Worm (Caenorhabditis elegans) whole organism, young adult: ENCODE results near the gene hal-3.

Experiments used
- D2030.7 ChIP-seq: fragments of 200-800 bp; sonication (Bioruptor generic); IDR thresholded peaks from 2 replicates; pipeline ENCODE4 v1.3.6; 2022; ENCODE audit warnings: missing genetic modification reagents, missing genetic modification characterization, missing compliant biosample characterization
- F23B12.7 ChIP-seq: sonication (generic microtip); optimal IDR thresholded peaks from 2 replicates; lab custom pipeline; 2017; ENCODE audit warnings: missing genetic modification characterization, mild to moderate bottlenecking, missing compliant biosample characterization, antibody characterized with exemption, moderate library complexity; ENCODE audit not compliant: insufficient read depth
- F33H1.4 ChIP-seq: fragments of 200-800 bp; sonication (Bioruptor generic); IDR thresholded peaks from 2 replicates; pipeline ENCODE4 v1.3.6; 2022; ENCODE audit warnings: missing genetic modification reagents, missing genetic modification characterization, missing compliant biosample characterization
- F49E8.2 ChIP-seq: sonication (generic microtip); optimal IDR thresholded peaks from 3 replicates; lab custom pipeline; 2017; ENCODE audit warnings: missing genetic modification characterization, mild to moderate bottlenecking, missing compliant biosample characterization, antibody characterized with exemption, moderate library complexity; ENCODE audit not compliant: insufficient read depth
- F52B5.7 ChIP-seq: sonication (generic microtip); optimal IDR thresholded peaks from 2 replicates; lab custom pipeline; 2016; ENCODE audit warnings: mild to moderate bottlenecking, missing genetic modification characterization, missing compliant biosample characterization
- F57A8.1 ChIP-seq: fragments of 200-800 bp; sonication (Bioruptor generic); optimal IDR thresholded peaks from 2 replicates; lab custom pipeline; 2018; ENCODE audit warnings: mild to moderate bottlenecking, missing genetic modification characterization, moderate library complexity, missing compliant biosample characterization
- K12H6.12 ChIP-seq: fragments of 200-800 bp; sonication (Bioruptor generic); optimal IDR thresholded peaks from 2 replicates; lab custom pipeline; 2018; ENCODE audit warnings: mild to moderate bottlenecking, missing genetic modification characterization, missing compliant biosample characterization
- Y53F4B.3 ChIP-seq: fragments of 200-800 bp; sonication (Bioruptor generic); IDR thresholded peaks from 2 replicates; pipeline ENCODE4 v1.3.6; 2022; ENCODE audit warnings: missing genetic modification reagents, missing genetic modification characterization, missing compliant biosample characterization
- ZK185.1 ChIP-seq: sonication (generic microtip); optimal IDR thresholded peaks from 2 replicates; lab custom pipeline; 2016; ENCODE audit warnings: mild to moderate bottlenecking, missing genetic modification characterization, missing compliant biosample characterization; ENCODE audit not compliant: poor library complexity, severe bottlenecking
- akir-1 ChIP-seq: fragments of 200-800 bp; sonication (Bioruptor generic); optimal IDR thresholded peaks from 2 replicates; lab custom pipeline; 2018; ENCODE audit warnings: mild to moderate bottlenecking, missing genetic modification characterization, moderate library complexity, missing compliant biosample characterization
- atf-7 ChIP-seq: sonication (generic microtip); optimal IDR thresholded peaks from 2 replicates; lab custom pipeline; 2017; ENCODE audit warnings: mild to moderate bottlenecking, missing genetic modification characterization, missing compliant biosample characterization
- attf-3 ChIP-seq: fragments of 200-800 bp; sonication (Bioruptor generic); conservative IDR thresholded peaks from 2 replicates; pipeline ENCODE4 v1.3.6; 2022; ENCODE audit warnings: missing genetic modification reagents, missing genetic modification characterization, missing compliant biosample characterization
- attf-5 ChIP-seq: fragments of 200-800 bp; sonication (Bioruptor generic); optimal IDR thresholded peaks from 2 replicates; lab custom pipeline; 2018; ENCODE audit warnings: mild to moderate bottlenecking, missing genetic modification characterization, missing compliant biosample characterization
- ccch-3 ChIP-seq: fragments of 200-800 bp; sonication (Bioruptor generic); optimal IDR thresholded peaks from 2 replicates; lab custom pipeline; 2018; ENCODE audit warnings: mild to moderate bottlenecking, missing genetic modification characterization, missing compliant biosample characterization
- cebp-1 ChIP-seq, 2 experiments: fragments of 200-800 bp in 1 of 2; sonication (Bioruptor generic) in 1 of 2; sonication (generic microtip) in 1 of 2; IDR thresholded peaks in 1 of 2; optimal IDR thresholded peaks in 1 of 2; 2 replicates each; pipeline versions ENCODE4 v1.3.6 to Lab custom; 2017 to 2022; ENCODE audit warnings: missing compliant biosample characterization in 2 of 2, missing genetic modification characterization in 2 of 2, mild to moderate bottlenecking in 1 of 2, missing genetic modification reagents in 1 of 2, moderate library complexity in 1 of 2
- ceh-58 ChIP-seq: fragments of 200-800 bp; sonication (Bioruptor generic); IDR thresholded peaks from 2 replicates; pipeline ENCODE4 v1.3.6; 2022; ENCODE audit warnings: missing genetic modification characterization, missing compliant biosample characterization
- ceh-91 ChIP-seq: fragments of 200-800 bp; sonication (Bioruptor generic); IDR thresholded peaks from 2 replicates; pipeline ENCODE4 v1.3.6; 2022; ENCODE audit warnings: missing genetic modification reagents, missing genetic modification characterization, missing compliant biosample characterization
- dox-1 ChIP-seq: fragments of 200-800 bp; sonication (Bioruptor generic); IDR thresholded peaks from 2 replicates; pipeline ENCODE4 v1.3.6; 2022; ENCODE audit warnings: missing genetic modification reagents, missing genetic modification characterization, missing compliant biosample characterization
- efl-1 ChIP-seq: fragments of 150-350 bp; optimal IDR thresholded peaks from 2 replicates; lab custom pipeline; 2014; ENCODE audit warnings: missing biosample characterization, missing genetic modification reagents, missing genetic modification characterization
- him-1 ChIP-seq: sonication (generic microtip); optimal IDR thresholded peaks from 2 replicates; lab custom pipeline; 2016; ENCODE audit warnings: missing genotype, missing genetic modification reagents, missing genetic modification characterization, missing compliant biosample characterization
- hsf-1 ChIP-seq: fragments of 200-800 bp; sonication (Bioruptor generic); IDR thresholded peaks from 2 replicates; pipeline ENCODE4 v1.3.6; 2022; ENCODE audit warnings: missing genetic modification reagents, missing genetic modification characterization, missing compliant biosample characterization
- let-607 ChIP-seq, 2 experiments: fragments of 200-800 bp in 1 of 2; sonication (Bioruptor generic) in 1 of 2; sonication (generic microtip) in 1 of 2; optimal IDR thresholded peaks; 2 replicates each; lab custom pipeline; 2016 to 2018; ENCODE audit warnings: mild to moderate bottlenecking in 2 of 2, missing compliant biosample characterization in 2 of 2, missing genetic modification characterization in 2 of 2, moderate library complexity in 2 of 2, missing genotype in 1 of 2
- lin-54 ChIP-seq: fragments of 200-800 bp; sonication (Bioruptor generic); optimal IDR thresholded peaks from 2 replicates; lab custom pipeline; 2018; ENCODE audit warnings: mild to moderate bottlenecking, missing genetic modification characterization, missing compliant biosample characterization
- lsl-1 ChIP-seq: fragments of 200-800 bp; sonication (Bioruptor generic); optimal IDR thresholded peaks from 2 replicates; lab custom pipeline; 2018; ENCODE audit warnings: mild to moderate bottlenecking, missing genetic modification characterization, moderate library complexity, missing compliant biosample characterization
- madf-6 ChIP-seq: fragments of 200-800 bp; sonication (Bioruptor generic); IDR thresholded peaks from 2 replicates; pipeline ENCODE4 v1.3.6; 2022; ENCODE audit warnings: missing genetic modification reagents, missing genetic modification characterization, missing compliant biosample characterization
- madf-8 ChIP-seq: fragments of 200-800 bp; sonication (Bioruptor generic); conservative IDR thresholded peaks from 2 replicates; pipeline ENCODE4 v1.3.6; 2022; ENCODE audit warnings: missing genetic modification reagents, missing genetic modification characterization, missing compliant biosample characterization
- mxl-1 ChIP-seq: sonication (generic microtip); optimal IDR thresholded peaks from 2 replicates; lab custom pipeline; 2016; ENCODE audit warnings: missing genetic modification characterization, missing compliant biosample characterization
- nhr-80 ChIP-seq: sonication (generic microtip); optimal IDR thresholded peaks from 2 replicates; lab custom pipeline; 2016; ENCODE audit warnings: missing genetic modification characterization, missing compliant biosample characterization
- nhr-90 ChIP-seq: sonication (generic microtip); optimal IDR thresholded peaks from 2 replicates; lab custom pipeline; 2016; ENCODE audit warnings: missing genotype, mild to moderate bottlenecking, missing genetic modification characterization, missing compliant biosample characterization
- rpc-1 ChIP-seq, 2 experiments: fragments of 150-350 bp in 1 of 2; sonication (generic microtip) in 1 of 2; optimal IDR thresholded peaks; 2 replicates each; lab custom pipeline; 2014 to 2018; ENCODE audit warnings: missing biosample characterization in 1 of 2, missing genetic modification characterization in 1 of 2, missing genetic modification reagents in 1 of 2, missing genotype in 1 of 2
- snpc-1.3 ChIP-seq: sonication (generic microtip); optimal IDR thresholded peaks from 2 replicates; lab custom pipeline; 2017; ENCODE audit warnings: missing genetic modification characterization, mild to moderate bottlenecking, missing compliant biosample characterization, antibody characterized with exemption, moderate library complexity, missing genotype, missing genetic modification reagents; ENCODE audit not compliant: insufficient read depth
- unc-62 ChIP-seq: fragments of 150-350 bp; optimal IDR thresholded peaks from 2 replicates; lab custom pipeline; 2014; ENCODE audit warnings: missing biosample characterization, missing genetic modification reagents, missing genetic modification characterization
- xnd-1 ChIP-seq: sonication (generic microtip); optimal IDR thresholded peaks from 2 replicates; lab custom pipeline; 2016; ENCODE audit warnings: missing genotype, missing genetic modification reagents, missing genetic modification characterization, missing compliant biosample characterization
- ztf-18 ChIP-seq: sonication (generic microtip); optimal IDR thresholded peaks from 2 replicates; lab custom pipeline; 2016; ENCODE audit warnings: missing genotype, mild to moderate bottlenecking, missing genetic modification characterization, missing compliant biosample characterization
- ztf-25 ChIP-seq: fragments of 200-800 bp; sonication (Bioruptor generic); IDR thresholded peaks from 2 replicates; pipeline ENCODE4 v1.3.6; 2022; ENCODE audit warnings: missing genetic modification reagents, missing genetic modification characterization, missing compliant biosample characterization
- ztf-26 ChIP-seq: sonication (generic microtip); optimal IDR thresholded peaks from 2 replicates; lab custom pipeline; 2017; ENCODE audit warnings: missing genetic modification characterization, missing compliant biosample characterization
- ztf-6 ChIP-seq: fragments of 200-800 bp; sonication (Bioruptor generic); IDR thresholded peaks from 2 replicates; pipeline ENCODE4 v1.3.6; 2022; ENCODE audit warnings: missing genetic modification reagents, missing genetic modification characterization, missing compliant biosample characterization

hal-3 gene

DNA sequence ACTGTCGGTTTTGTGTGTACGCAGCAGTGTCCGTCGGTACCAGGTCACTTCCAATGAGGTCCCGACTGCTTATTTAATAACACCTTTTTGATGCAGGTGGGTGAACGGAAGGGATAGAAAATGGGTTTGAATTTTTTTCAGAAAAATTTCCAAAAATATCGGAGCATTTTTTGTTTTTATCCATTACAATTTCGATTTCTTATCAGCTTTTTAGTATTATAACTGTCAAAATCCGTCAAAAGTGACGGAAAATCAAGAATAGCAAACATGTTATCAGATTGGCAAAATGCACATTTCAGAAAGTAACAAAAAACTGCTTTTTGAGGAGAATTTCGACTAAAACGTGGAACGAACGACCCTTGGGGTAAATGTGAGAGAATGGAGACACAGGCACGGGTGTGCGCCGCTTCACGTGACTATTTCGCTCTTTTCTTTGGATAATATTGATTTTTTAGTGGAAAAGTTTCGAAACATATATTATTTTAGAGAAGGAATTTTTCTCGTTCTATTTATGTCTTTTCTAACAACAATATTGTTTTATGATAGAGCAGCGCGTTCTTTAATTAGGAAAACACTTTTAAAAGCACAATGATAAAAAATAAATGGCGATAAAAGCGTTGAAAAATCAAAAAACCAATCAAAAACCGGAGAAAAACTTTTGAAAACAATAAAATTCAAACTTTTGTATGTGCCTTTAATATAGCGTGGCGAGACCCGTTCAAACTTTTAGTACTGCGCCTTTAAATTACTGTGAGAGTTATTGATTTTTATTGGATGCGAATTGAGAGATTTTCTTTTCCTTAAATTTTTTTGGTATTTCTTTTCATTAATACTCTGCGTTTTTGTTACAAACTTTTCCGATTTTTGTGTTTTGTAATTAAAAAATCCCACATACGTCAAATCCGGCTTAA lies 30.3 kb upstream of the hal-3 start, which contains the start of gene sqv-8:
Gene sqv-8, plus strand, starts transcription at position 51 of the 911 bp plus-strand sequence.
- TF ChIP-seq F23B12.7 (peak; percentile 12), hsf-1 (GFP tag; lab: Robert Waterston, UW) (no peak), unc-62 (peak; percentile 28), attf-3 (GFP tag; lab: Robert Waterston, UW) (no peak), dox-1 (GFP tag; lab: Robert Waterston, UW) (0 out of 2 replicates have a peak, but pooled peaks have one; percentile 17), cebp-1 (GFP tag; IDR thresholded peaks at IDR 0.05; lab: Robert Waterston, UW) (no peak), cebp-1 (tag; optimal IDR thresholded peaks at IDR 0.05; lab: Kevin White, UChicago) (peak; percentile 77), madf-6 (peak; percentile 97), xnd-1 (tag; lab: Kevin White, UChicago) (peak; percentile 94), F49E8.2 (tag; lab: Kevin White, UChicago) (peak; percentile 11), him-1 (tag; lab: Kevin White, UChicago) (no peak), nhr-80 (tag; lab: Kevin White, UChicago) (peak; percentile 65), efl-1 (GFP tag; lab: Kevin White, UChicago) (peak; percentile 41), nhr-90 (tag; lab: Kevin White, UChicago) (no peak), ztf-26 (no peak), rpc-1 (optimal IDR thresholded peaks at IDR 0.05; lab: Kevin White, UChicago) (no peak), rpc-1 (tag; optimal IDR thresholded peaks at IDR 0.05; lab: Kevin White, UChicago) (no peak), F52B5.7 (tag; lab: Kevin White, UChicago) (no peak), ZK185.1 (tag; lab: Kevin White, UChicago) (no peak), akir-1 (GFP tag; lab: Kevin White, UChicago) (no peak), F33H1.4 (peak; percentile 94), ceh-58 (no peak), ztf-25 (GFP tag; lab: Robert Waterston, UW) (no peak), lsl-1 (GFP tag; lab: Kevin White, UChicago) (peak; percentile 96), D2030.7 (GFP tag; lab: Robert Waterston, UW) (peak; percentile 62; the same call in 1 of the 2 replicates), lin-54 (GFP tag; lab: Kevin White, UChicago) (peak; percentile 80), ccch-3 (no peak), mxl-1 (tag; lab: Kevin White, UChicago) (no peak), snpc-1.3 (peak; percentile 70), F57A8.1 (GFP tag; lab: Kevin White, UChicago) (no peak), ztf-18 (tag; lab: Kevin White, UChicago) (no peak), attf-5 (GFP tag; lab: Kevin White, UChicago) (peak; percentile 20), ceh-91 (peak; percentile 27; the same call in 1 of the 2 replicates), Y53F4B.3 (GFP tag; lab: Robert Waterston, UW) (no peak), madf-8 (GFP tag; lab: Robert Waterston, UW) (peak; percentile 76), ztf-6 (GFP tag; lab: Robert Waterston, UW) (no peak), let-607 (tag; optimal IDR thresholded peaks at IDR 0.05; lab: Kevin White, UChicago) (peak; percentile 37 to 43), K12H6.12 (tag; lab: Kevin White, UChicago) (no peak), atf-7 (tag; lab: Kevin White, UChicago) (no peak)
